Worm (Caenorhabditis elegans) whole organism, early embryonic: ENCODE measurements around the gene col-102.

Source experiments
- ama-1 ChIP-seq: fragments of 150-350 bp; optimal IDR thresholded peaks from 2 replicates; lab custom pipeline; 2014
- hmbx-1 ChIP-seq: sonication (generic microtip); optimal IDR thresholded peaks from 2 replicates; lab custom pipeline; 2016; ENCODE audit warnings: mild to moderate bottlenecking, missing genetic modification characterization, missing compliant biosample characterization

DNA sequence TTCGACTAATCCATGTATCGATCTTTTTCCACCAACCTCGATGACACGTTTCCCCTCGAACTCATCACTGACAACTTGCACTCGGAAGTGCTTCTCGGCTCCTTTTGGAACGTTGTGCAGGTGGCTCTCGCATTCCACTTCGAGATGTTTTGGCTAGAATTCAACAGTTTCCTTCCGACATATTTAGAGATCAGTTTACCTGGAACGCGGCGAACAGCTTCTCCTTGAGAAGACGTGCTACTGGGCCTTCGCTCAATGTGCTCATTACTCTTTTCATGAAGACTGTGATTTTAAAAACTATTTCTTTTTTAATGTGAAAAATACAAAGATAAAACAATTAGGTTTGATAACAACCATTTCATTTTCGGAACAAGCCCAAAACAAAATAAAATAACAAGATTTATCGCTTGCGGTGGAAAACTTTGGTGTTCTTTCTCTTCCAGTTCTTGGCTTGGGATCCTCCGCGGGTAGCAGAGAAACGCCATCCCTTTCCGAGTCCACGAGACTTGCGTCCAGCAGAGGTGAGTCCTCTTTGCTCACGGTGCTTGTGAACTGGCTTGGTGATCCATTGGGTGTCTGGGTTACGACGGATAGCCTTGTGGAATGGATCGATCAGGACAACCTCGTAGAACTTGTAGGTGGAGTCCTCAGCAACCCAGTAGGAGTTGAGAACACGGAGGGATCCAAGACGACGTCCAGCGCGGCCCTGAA is 49.0 kb downstream of the col-102 start, which contains the start of gene K11H12.1:
- TF ChIP-seq ama-1 (lab: Kevin White, UChicago) (no peak), hmbx-1 (tag; lab: Kevin White, UChicago) (no peak)
